Worm (Caenorhabditis elegans) whole organism, late embryonic: ENCODE measurements around the gene R11F4.1.

Experiments
- C08G9.2 ChIP-seq: sonication (generic microtip); optimal IDR thresholded peaks from 2 replicates; lab custom pipeline; 2016; ENCODE audit warnings: mild to moderate bottlenecking, missing genetic modification characterization, moderate library complexity, missing compliant biosample characterization
- F13H6.1 ChIP-seq: sonication (generic microtip); optimal IDR thresholded peaks from 2 replicates; lab custom pipeline; 2016; ENCODE audit warnings: missing genetic modification characterization, missing compliant biosample characterization
- K02D7.2 ChIP-seq: sonication (generic microtip); optimal IDR thresholded peaks from 2 replicates; lab custom pipeline; 2017; ENCODE audit warnings: mild to moderate bottlenecking, missing genetic modification characterization, missing compliant biosample characterization
- T23F11.4 ChIP-seq: fragments of 200-800 bp; sonication (Bioruptor generic); optimal IDR thresholded peaks from 2 replicates; lab custom pipeline; 2018; ENCODE audit warnings: mild to moderate bottlenecking, missing genetic modification characterization, missing compliant biosample characterization
- Y22D7AL.16 ChIP-seq: sonication (generic microtip); optimal IDR thresholded peaks from 2 replicates; lab custom pipeline; 2016; ENCODE audit warnings: missing genetic modification characterization, missing compliant biosample characterization
- ahr-1 ChIP-seq: sonication (generic microtip); optimal IDR thresholded peaks from 2 replicates; lab custom pipeline; 2016; ENCODE audit warnings: missing genetic modification characterization, missing compliant biosample characterization
- ama-1 ChIP-seq: fragments of 150-350 bp; optimal IDR thresholded peaks from 2 replicates; lab custom pipeline; 2014
- ceh-14 ChIP-seq: sonication (generic microtip); optimal IDR thresholded peaks from 2 replicates; lab custom pipeline; 2016; ENCODE audit warnings: missing genotype, missing genetic modification characterization, missing compliant biosample characterization
- ceh-18 ChIP-seq: sonication (generic microtip); optimal IDR thresholded peaks from 2 replicates; lab custom pipeline; 2016; ENCODE audit warnings: missing genetic modification characterization, missing compliant biosample characterization
- ceh-19 ChIP-seq: fragments of 200-800 bp; sonication (Bioruptor generic); optimal IDR thresholded peaks from 2 replicates; lab custom pipeline; 2018; ENCODE audit warnings: mild to moderate bottlenecking, missing genetic modification characterization, missing compliant biosample characterization
- ceh-2 ChIP-seq: sonication (generic microtip); optimal IDR thresholded peaks from 2 replicates; lab custom pipeline; 2016; ENCODE audit warnings: missing genotype, missing genetic modification characterization, missing compliant biosample characterization
- ceh-24 ChIP-seq: sonication (generic microtip); optimal IDR thresholded peaks from 2 replicates; lab custom pipeline; 2016; ENCODE audit warnings: mild to moderate bottlenecking, missing genetic modification characterization, missing compliant biosample characterization
- ceh-31 ChIP-seq: sonication (generic microtip); optimal IDR thresholded peaks from 2 replicates; lab custom pipeline; 2016; ENCODE audit warnings: missing genetic modification characterization, missing compliant biosample characterization
- ceh-34 ChIP-seq: sonication (generic microtip); optimal IDR thresholded peaks from 2 replicates; lab custom pipeline; 2016; ENCODE audit warnings: mild to moderate bottlenecking, missing genetic modification characterization, missing compliant biosample characterization
- ceh-45 ChIP-seq: fragments of 200-800 bp; sonication (Bioruptor generic); IDR thresholded peaks from 2 replicates; pipeline ENCODE4 v1.3.6; 2022; ENCODE audit warnings: missing genetic modification reagents, missing genetic modification characterization, missing compliant biosample characterization
- che-1 ChIP-seq: sonication (generic microtip); optimal IDR thresholded peaks from 2 replicates; lab custom pipeline; 2016; ENCODE audit warnings: mild to moderate bottlenecking, missing genetic modification characterization, missing compliant biosample characterization
- dmd-4 ChIP-seq: sonication (generic microtip); optimal IDR thresholded peaks from 2 replicates; lab custom pipeline; 2016; ENCODE audit warnings: borderline replicate concordance, missing genetic modification characterization, missing compliant biosample characterization
- dve-1 ChIP-seq: sonication (generic microtip); optimal IDR thresholded peaks from 2 replicates; lab custom pipeline; 2017; ENCODE audit warnings: antibody characterized with exemption, mild to moderate bottlenecking, missing genetic modification characterization, missing compliant biosample characterization
- elt-2 ChIP-seq: sonication (generic microtip); optimal IDR thresholded peaks from 2 replicates; lab custom pipeline; 2016; ENCODE audit warnings: missing genetic modification reagents, missing genetic modification characterization, missing compliant biosample characterization
- elt-4 ChIP-seq: sonication (generic microtip); optimal IDR thresholded peaks from 2 replicates; lab custom pipeline; 2016; ENCODE audit warnings: missing genetic modification characterization, missing compliant biosample characterization
- gmeb-2 ChIP-seq: sonication (generic microtip); optimal IDR thresholded peaks from 2 replicates; lab custom pipeline; 2016; ENCODE audit warnings: missing genetic modification characterization, inconsistent platforms, missing compliant biosample characterization
- hlh-30 ChIP-seq: sonication (generic microtip); optimal IDR thresholded peaks from 2 replicates; lab custom pipeline; 2017; ENCODE audit warnings: antibody characterized with exemption, missing genetic modification characterization, missing compliant biosample characterization; ENCODE audit not compliant: insufficient read depth
- hlh-6 ChIP-seq: sonication (generic microtip); optimal IDR thresholded peaks from 2 replicates; lab custom pipeline; 2016; ENCODE audit warnings: missing genotype, missing genetic modification characterization, missing compliant biosample characterization
- hlh-8 ChIP-seq: sonication (generic microtip); optimal IDR thresholded peaks from 2 replicates; lab custom pipeline; 2016; ENCODE audit warnings: missing genotype, missing genetic modification characterization, missing compliant biosample characterization
- lim-6 ChIP-seq: sonication (generic microtip); optimal IDR thresholded peaks from 2 replicates; lab custom pipeline; 2016; ENCODE audit warnings: missing genetic modification characterization, missing compliant biosample characterization
- lin-11 ChIP-seq: fragments of 200-800 bp; sonication (Bioruptor generic); optimal IDR thresholded peaks from 2 replicates; lab custom pipeline; 2018; ENCODE audit warnings: mild to moderate bottlenecking, missing genetic modification characterization, missing compliant biosample characterization
- mec-3 ChIP-seq: sonication (generic microtip); optimal IDR thresholded peaks from 2 replicates; lab custom pipeline; 2016; ENCODE audit warnings: borderline replicate concordance, missing genetic modification characterization, missing compliant biosample characterization
- nfya-1 ChIP-seq: sonication (generic microtip); optimal IDR thresholded peaks from 2 replicates; lab custom pipeline; 2017; ENCODE audit warnings: missing genetic modification characterization, mild to moderate bottlenecking, missing compliant biosample characterization, antibody characterized with exemption, moderate library complexity
- odd-2 ChIP-seq: sonication (generic microtip); optimal IDR thresholded peaks from 2 replicates; lab custom pipeline; 2017; ENCODE audit warnings: antibody characterized with exemption, mild to moderate bottlenecking, missing genetic modification characterization, missing compliant biosample characterization
- pag-3 ChIP-seq: sonication (generic microtip); optimal IDR thresholded peaks from 2 replicates; lab custom pipeline; 2016; ENCODE audit warnings: missing compliant biosample characterization, missing genetic modification characterization, borderline replicate concordance
- pat-9 ChIP-seq: fragments of 200-800 bp; sonication (Bioruptor generic); optimal IDR thresholded peaks from 2 replicates; lab custom pipeline; 2018; ENCODE audit warnings: mild to moderate bottlenecking, missing genetic modification characterization, moderate library complexity, missing compliant biosample characterization
- pax-1 ChIP-seq: fragments of 150-350 bp; optimal IDR thresholded peaks from 2 replicates; lab custom pipeline; 2014; ENCODE audit warnings: missing biosample characterization, missing genetic modification characterization
- pqm-1 ChIP-seq: sonication (generic microtip); optimal IDR thresholded peaks from 2 replicates; lab custom pipeline; 2016; ENCODE audit warnings: missing genetic modification characterization, missing compliant biosample characterization
- pros-1 ChIP-seq: fragments of 150-350 bp; optimal IDR thresholded peaks from 2 replicates; lab custom pipeline; 2014; ENCODE audit warnings: missing biosample characterization, missing genetic modification reagents, missing genetic modification characterization
- ref-2 ChIP-seq: sonication (generic microtip); optimal IDR thresholded peaks from 2 replicates; lab custom pipeline; 2016; ENCODE audit warnings: missing genetic modification characterization, missing compliant biosample characterization
- rnt-1 ChIP-seq: sonication (generic microtip); optimal IDR thresholded peaks from 2 replicates; lab custom pipeline; 2016; ENCODE audit warnings: missing genetic modification characterization, missing compliant biosample characterization
- sdc-2 ChIP-seq: sonication (generic microtip); optimal IDR thresholded peaks from 2 replicates; lab custom pipeline; 2016; ENCODE audit warnings: missing genotype, missing genetic modification characterization, missing compliant biosample characterization
- sox-2 ChIP-seq: fragments of 200-800 bp; sonication (Bioruptor generic); IDR thresholded peaks from 2 replicates; pipeline ENCODE4 v1.3.6; 2022; ENCODE audit warnings: missing genetic modification reagents, missing genetic modification characterization, missing compliant biosample characterization
- syd-9 ChIP-seq: sonication (generic microtip); optimal IDR thresholded peaks from 2 replicates; lab custom pipeline; 2016; ENCODE audit warnings: mild to moderate bottlenecking, missing genetic modification characterization, moderate library complexity, missing compliant biosample characterization
- tbx-2 ChIP-seq: sonication (generic microtip); optimal IDR thresholded peaks from 2 replicates; lab custom pipeline; 2016; ENCODE audit warnings: missing genetic modification characterization, missing compliant biosample characterization
- ttx-3 ChIP-seq: sonication (generic microtip); optimal IDR thresholded peaks from 2 replicates; lab custom pipeline; 2016; ENCODE audit warnings: missing genetic modification reagents, missing genetic modification characterization, missing compliant biosample characterization
- unc-3 ChIP-seq, 2 experiments: fragments of 200-800 bp in 1 of 2; sonication (Bioruptor generic) in 1 of 2; sonication (generic microtip) in 1 of 2; conservative IDR thresholded peaks in 1 of 2; optimal IDR thresholded peaks in 1 of 2; 2 replicates each; pipeline versions ENCODE4 v1.3.6 to Lab custom; 2016 to 2022; ENCODE audit warnings: missing compliant biosample characterization in 2 of 2, missing genetic modification characterization in 2 of 2, missing genetic modification reagents in 1 of 2
- unc-42 ChIP-seq: sonication (generic microtip); optimal IDR thresholded peaks from 2 replicates; lab custom pipeline; 2016; ENCODE audit warnings: missing genotype, missing genetic modification characterization, missing compliant biosample characterization
- unc-55 ChIP-seq: sonication (generic microtip); optimal IDR thresholded peaks from 2 replicates; lab custom pipeline; 2017; ENCODE audit warnings: missing biosample characterization, missing genetic modification reagents, missing genetic modification characterization
- unc-86 ChIP-seq: sonication (generic microtip); optimal IDR thresholded peaks from 2 replicates; lab custom pipeline; 2016; ENCODE audit warnings: missing genetic modification characterization, missing compliant biosample characterization
- zip-5 ChIP-seq: sonication (generic microtip); optimal IDR thresholded peaks from 2 replicates; lab custom pipeline; 2016; ENCODE audit warnings: missing genetic modification characterization, missing compliant biosample characterization
- ztf-16 ChIP-seq: sonication (generic microtip); optimal IDR thresholded peaks from 2 replicates; lab custom pipeline; 2017; ENCODE audit warnings: missing genetic modification characterization, missing compliant biosample characterization

Gene R11F4.1

ce11 chrII:4091828-4092227 is at the start of gene R11F4.1:
TSS of gene R11F4.1 (plus strand) at chrII:4091930.
- no peak for TF ChIP-seq C08G9.2 (tag; lab: Kevin White, UChicago)
- TF ChIP-seq T23F11.4, result no peak
- no peak for TF ChIP-seq ceh-19 (GFP tag; lab: Kevin White, UChicago)
- TF ChIP-seq dmd-4, result no peak
- no peak for TF ChIP-seq ceh-45
- TF ChIP-seq hlh-6 (tag; lab: Kevin White, UChicago), result no peak
- TF ChIP-seq F13H6.1 (tag; lab: Kevin White, UChicago), result no peak
- TF ChIP-seq gmeb-2, result no peak
- TF ChIP-seq ceh-31, result no peak
- no peak for TF ChIP-seq che-1 (tag; lab: Kevin White, UChicago)
- TF ChIP-seq tbx-2 (tag; lab: Kevin White, UChicago), result no peak
- TF ChIP-seq pros-1 (tag; lab: Kevin White, UChicago), result no peak
- no peak for TF ChIP-seq pag-3 (tag; lab: Kevin White, UChicago)
- TF ChIP-seq ref-2 (tag; lab: Kevin White, UChicago), result no peak
- no peak for TF ChIP-seq ceh-14
- TF ChIP-seq pat-9 (tag; lab: Kevin White, UChicago), result no peak
- TF ChIP-seq, all 69 proteins: peak for 0

ce11 chrII:4042696-4043095 is 49.0 kb upstream of the R11F4.1 start:
- TF ChIP-seq nfya-1 (no peak), ceh-2 (no peak), sdc-2 (tag; lab: Kevin White, UChicago) (no peak), elt-2 (tag; lab: Kevin White, UChicago) (no peak), K02D7.2 (tag; lab: Kevin White, UChicago) (no peak), pros-1 (tag; lab: Kevin White, UChicago) (no peak), zip-5 (tag; lab: Kevin White, UChicago) (no peak), mec-3 (tag; lab: Kevin White, UChicago) (no peak)

- TF ChIP-seq pax-1 (tag; lab: Kevin White, UChicago) (peak; percentile 39), gmeb-2 (no peak), rnt-1 (tag; lab: Kevin White, UChicago) (no peak), F13H6.1 (tag; lab: Kevin White, UChicago) (no peak), pqm-1 (tag; lab: Kevin White, UChicago) (no peak), unc-42 (peak; percentile 9), sox-2 (GFP tag; lab: Robert Waterston, UW) (no peak), syd-9 (tag; lab: Kevin White, UChicago) (no peak), ceh-2 (no peak), Y22D7AL.16 (no peak), tbx-2 (tag; lab: Kevin White, UChicago) (peak; percentile 29), C08G9.2 (tag; lab: Kevin White, UChicago) (no peak), T23F11.4 (no peak), ztf-16 (tag; lab: Kevin White, UChicago) (no peak), ceh-18 (tag; lab: Kevin White, UChicago) (peak; percentile 36), unc-3 (GFP tag; conservative IDR thresholded peaks at IDR 0.05; lab: Robert Waterston, UW) (no peak), unc-3 (tag; optimal IDR thresholded peaks at IDR 0.05; lab: Kevin White, UChicago) (no peak), ama-1 (lab: Kevin White, UChicago) (no peak), elt-4 (no peak), ceh-34 (tag; lab: Kevin White, UChicago) (peak; percentile 36), dve-1 (tag; lab: Kevin White, UChicago) (no peak), ttx-3 (tag; lab: Kevin White, UChicago) (no peak), ceh-14 (peak; percentile 25), ceh-24 (no peak), ceh-31 (peak; percentile 44), hlh-30 (peak; percentile 2), unc-55 (GFP tag; lab: Kevin White, UChicago) (no peak), unc-86 (tag; lab: Kevin White, UChicago) (peak; percentile 37), odd-2 (no peak), ahr-1 (no peak), ceh-45 (no peak), hlh-8 (tag; lab: Kevin White, UChicago) (no peak), mec-3 (tag; lab: Kevin White, UChicago) (no peak), lin-11 (tag; lab: Kevin White, UChicago) (no peak), che-1 (tag; lab: Kevin White, UChicago) (no peak), ref-2 (tag; lab: Kevin White, UChicago) (peak; percentile 54), pat-9 (tag; lab: Kevin White, UChicago) (no peak), K02D7.2 (tag; lab: Kevin White, UChicago) (no peak), hlh-6 (tag; lab: Kevin White, UChicago) (no peak), lim-6 (tag; lab: Kevin White, UChicago) (no peak)
Observed at ce11 chrII:4044349-4044748, 47.4 kb upstream of the R11F4.1 start, which contains the start of gene rpn-11. TSS of gene rpn-11 (minus strand) at chrII:4044546.
